Fruit fly (Drosophila melanogaster) whole organism, embryonic: Measurements from ENCODE around the gene Tob.
A peak's percentile ranks its signal among the peaks of the same experiment; 100 is the strongest.

Experiments
- CG11560 ChIP-seq: fragments of 200-800 bp; sonication (Bioruptor generic); IDR thresholded peaks from 3 replicates; pipeline ENCODE4 v1.3.6; 2022; ENCODE audit warnings: missing biosample characterization, missing genetic modification characterization
- CG12659 ChIP-seq: fragments of 200-800 bp; sonication (Bioruptor generic); optimal IDR thresholded peaks from 3 replicates; lab custom pipeline; 2017; ENCODE audit warnings: mild to moderate bottlenecking, missing biosample characterization, missing genetic modification reagents, missing genetic modification characterization
- CG13123 ChIP-seq: fragments of 200-800 bp; sonication (Bioruptor generic); optimal IDR thresholded peaks from 2 replicates; lab custom pipeline; 2016; ENCODE audit warnings: missing biosample characterization, missing genetic modification characterization
- CG14860 ChIP-seq: fragments of 200-800 bp; sonication (Bioruptor generic); IDR thresholded peaks from 3 replicates; pipeline ENCODE4 v1.3.6; 2022; ENCODE audit warnings: missing biosample characterization, missing genetic modification characterization; ENCODE audit not compliant: partially characterized antibody
- CG15696 ChIP-seq: fragments of 200-800 bp; sonication (Bioruptor generic); optimal IDR thresholded peaks from 2 replicates; lab custom pipeline; 2019; ENCODE audit warnings: missing biosample characterization, mild to moderate bottlenecking, missing genetic modification characterization, moderate library complexity
- CG16815 ChIP-seq: fragments of 200-800 bp; sonication (Bioruptor generic); optimal IDR thresholded peaks from 3 replicates; lab custom pipeline; 2017; ENCODE audit warnings: missing biosample characterization, mild to moderate bottlenecking, missing genetic modification characterization
- CG18011 ChIP-seq: fragments of 200-800 bp; sonication (Bioruptor generic); optimal IDR thresholded peaks from 2 replicates; lab custom pipeline; 2017; ENCODE audit warnings: missing biosample characterization, missing genetic modification characterization, mild to moderate bottlenecking, moderate library complexity, missing genotype
- CG2129 ChIP-seq: fragments of 200-800 bp; sonication (Bioruptor generic); IDR thresholded peaks from 2 replicates; pipeline ENCODE4 v1.3.6; 2022; ENCODE audit warnings: missing biosample characterization, missing genetic modification characterization; ENCODE audit not compliant: partially characterized antibody
- CG2712 ChIP-seq: fragments of 200-800 bp; optimal IDR thresholded peaks from 3 replicates; lab custom pipeline; 2019; ENCODE audit warnings: missing biosample characterization, mild to moderate bottlenecking, missing genetic modification characterization, moderate library complexity
- CG34422 ChIP-seq: fragments of 200-800 bp; sonication (Bioruptor generic); IDR thresholded peaks from 3 replicates; pipeline ENCODE4 v1.3.6; 2022; ENCODE audit warnings: missing biosample characterization, missing genetic modification characterization
- CG42726 ChIP-seq: fragments of 200-800 bp; sonication (Bioruptor generic); IDR thresholded peaks from 2 replicates; pipeline ENCODE4 v1.3.6; 2022; ENCODE audit warnings: missing biosample characterization, missing genetic modification characterization; ENCODE audit not compliant: partially characterized antibody
- CG43689 ChIP-seq: fragments of 200-800 bp; sonication (Bioruptor generic); IDR thresholded peaks from 2 replicates; pipeline ENCODE4 v1.3.6; 2022; ENCODE audit warnings: missing biosample characterization, missing genetic modification characterization
- CG4854 ChIP-seq: fragments of 200-800 bp; sonication (Bioruptor generic); optimal IDR thresholded peaks from 2 replicates; lab custom pipeline; 2016; ENCODE audit warnings: missing biosample characterization, missing genetic modification characterization, inconsistent platforms
- CG7271 ChIP-seq: fragments of 200-800 bp; sonication (Bioruptor generic); optimal IDR thresholded peaks from 2 replicates; lab custom pipeline; 2018; ENCODE audit warnings: missing biosample characterization, mild to moderate bottlenecking, missing genetic modification characterization, moderate library complexity
- CG7372 ChIP-seq: fragments of 200-800 bp; sonication (Bioruptor generic); IDR thresholded peaks from 2 replicates; pipeline ENCODE4 v1.3.6; 2022; ENCODE audit warnings: missing biosample characterization, missing genetic modification characterization
- CG7963 ChIP-seq: fragments of 200-800 bp; sonication (Bioruptor generic); IDR thresholded peaks from 3 replicates; pipeline ENCODE4 v1.3.6; 2022; ENCODE audit warnings: missing biosample characterization, missing genetic modification characterization; ENCODE audit not compliant: partially characterized antibody
- CG8290 ChIP-seq, 3 experiments: fragments of 200-800 bp; sonication (Bioruptor generic); optimal IDR thresholded peaks; 2 replicates each; lab custom pipeline; 2016 to 2019; ENCODE audit warnings: missing biosample characterization in 3 of 3, missing genetic modification characterization in 3 of 3, mild to moderate bottlenecking in 2 of 3, moderate library complexity in 1 of 3
- CHES-1-like ChIP-seq: fragments of 200-800 bp; sonication (Bioruptor generic); optimal IDR thresholded peaks from 2 replicates; lab custom pipeline; 2016; ENCODE audit warnings: missing biosample characterization, missing genetic modification characterization
- ERR ChIP-seq: fragments of 200-800 bp; sonication (Bioruptor generic); optimal IDR thresholded peaks from 2 replicates; lab custom pipeline; 2016; ENCODE audit warnings: missing biosample characterization, missing genetic modification characterization
- HLH4C ChIP-seq: fragments of 200-800 bp; sonication (Bioruptor generic); IDR thresholded peaks from 3 replicates; pipeline ENCODE4 v1.3.6; 2022; ENCODE audit warnings: missing biosample characterization, missing genetic modification characterization; ENCODE audit not compliant: partially characterized antibody
- Hr3 ChIP-seq: fragments of 200-800 bp; sonication (Bioruptor generic); optimal IDR thresholded peaks from 3 replicates; lab custom pipeline; 2016; ENCODE audit warnings: missing biosample characterization, missing genetic modification characterization
- MBD-R2 ChIP-seq: fragments of 200-800 bp; sonication (Bioruptor generic); IDR thresholded peaks from 2 replicates; pipeline ENCODE4 v1.3.6; 2022; ENCODE audit warnings: missing biosample characterization, missing genetic modification characterization
- Mrtf ChIP-seq: fragments of 200-800 bp; sonication (Bioruptor generic); IDR thresholded peaks from 3 replicates; pipeline ENCODE4 v1.3.6; 2022; ENCODE audit warnings: missing biosample characterization, missing genetic modification characterization
- Neu2 ChIP-seq: fragments of 200-800 bp; sonication (Bioruptor generic); optimal IDR thresholded peaks from 3 replicates; lab custom pipeline; 2016; ENCODE audit warnings: missing biosample characterization, missing genetic modification characterization, borderline replicate concordance
- Optix ChIP-seq: fragments of 200-800 bp; sonication (Bioruptor generic); IDR thresholded peaks from 3 replicates; pipeline ENCODE4 v1.3.6; 2022; ENCODE audit warnings: missing biosample characterization, missing genetic modification characterization
- Sin3A ChIP-seq: fragments of >200 bp; optimal IDR thresholded peaks from 2 replicates; lab custom pipeline; 2018
- Sox102F ChIP-seq: fragments of 200-800 bp; sonication (Bioruptor generic); optimal IDR thresholded peaks from 2 replicates; lab custom pipeline; 2018; ENCODE audit warnings: missing biosample characterization, mild to moderate bottlenecking, missing genetic modification characterization, moderate library complexity
- ash1 ChIP-seq: fragments of 200-800 bp; sonication (Bioruptor generic); optimal IDR thresholded peaks from 2 replicates; lab custom pipeline; 2018; ENCODE audit warnings: missing biosample characterization, mild to moderate bottlenecking, missing genetic modification characterization
- ato ChIP-seq: fragments of 200-800 bp; sonication (Bioruptor generic); IDR thresholded peaks from 2 replicates; pipeline ENCODE4 v1.3.6; 2022; ENCODE audit warnings: missing biosample characterization, missing genetic modification characterization; ENCODE audit not compliant: partially characterized antibody
- bbx ChIP-seq: fragments of 200-800 bp; sonication (Bioruptor generic); IDR thresholded peaks from 2 replicates; pipeline ENCODE4 v1.3.6; 2022; ENCODE audit warnings: missing biosample characterization, missing genetic modification characterization; ENCODE audit not compliant: partially characterized antibody
- cg ChIP-seq: fragments of 200-800 bp; sonication (Bioruptor generic); optimal IDR thresholded peaks from 3 replicates; lab custom pipeline; 2019; ENCODE audit warnings: missing biosample characterization, mild to moderate bottlenecking, missing genetic modification characterization, moderate library complexity
- chif ChIP-seq, 2 experiments: fragments of 200-800 bp; sonication (Bioruptor generic); optimal IDR thresholded peaks; 3 replicates each; lab custom pipeline; 2016; ENCODE audit warnings: missing biosample characterization in 2 of 2, missing genetic modification characterization in 2 of 2
- gro ChIP-seq: fragments of 200-800 bp; sonication (Bioruptor generic); optimal IDR thresholded peaks from 2 replicates; lab custom pipeline; 2016; ENCODE audit warnings: missing biosample characterization, missing genetic modification characterization
- inv ChIP-seq: fragments of 200-800 bp; sonication (Bioruptor generic); IDR thresholded peaks from 2 replicates; pipeline ENCODE4 v1.3.6; 2022; ENCODE audit warnings: missing biosample characterization, missing genetic modification characterization; ENCODE audit not compliant: partially characterized antibody
- ken ChIP-seq: fragments of 200-800 bp; sonication (Bioruptor generic); IDR thresholded peaks from 3 replicates; pipeline ENCODE4 v1.3.6; 2022; ENCODE audit warnings: missing biosample characterization, missing genetic modification characterization
- lbe ChIP-seq: fragments of 200-800 bp; sonication (Bioruptor generic); optimal IDR thresholded peaks from 2 replicates; lab custom pipeline; 2016; ENCODE audit warnings: missing biosample characterization, mild to moderate bottlenecking, missing genetic modification characterization
- lola ChIP-seq, 3 experiments: fragments of >200 bp in 2 of 3; fragments of 200-800 bp in 1 of 3; sonication (Bioruptor generic) in 1 of 3; optimal IDR thresholded peaks; 2 replicates each; lab custom pipeline; 2017 to 2019; ENCODE audit warnings: missing biosample characterization in 3 of 3, missing genetic modification characterization in 3 of 3, mild to moderate bottlenecking in 1 of 3, moderate library complexity in 1 of 3
- mam ChIP-seq: fragments of 200-800 bp; sonication (Bioruptor generic); optimal IDR thresholded peaks from 3 replicates; lab custom pipeline; 2016; ENCODE audit warnings: missing biosample characterization, missing genetic modification characterization
- oc ChIP-seq: fragments of 200-800 bp; sonication (Bioruptor generic); optimal IDR thresholded peaks from 2 replicates; lab custom pipeline; 2018; ENCODE audit warnings: missing biosample characterization, mild to moderate bottlenecking, missing genetic modification characterization, moderate library complexity
- otp ChIP-seq: fragments of 200-800 bp; sonication (Bioruptor generic); IDR thresholded peaks from 3 replicates; pipeline ENCODE4, ENCODE4 v1.3.6; 2022; ENCODE audit warnings: missing biosample characterization, missing genetic modification characterization
- peb ChIP-seq: fragments of 200-800 bp; sonication (Bioruptor generic); IDR thresholded peaks from 2 replicates; pipeline ENCODE4 v1.3.6; 2022; ENCODE audit warnings: missing biosample characterization, missing genetic modification characterization
- phol ChIP-seq: fragments of 200-800 bp; sonication (Bioruptor generic); optimal IDR thresholded peaks from 3 replicates; lab custom pipeline; 2018; ENCODE audit warnings: missing biosample characterization, mild to moderate bottlenecking, missing genetic modification characterization, moderate library complexity
- salm ChIP-seq: fragments of 200-800 bp; sonication (Bioruptor generic); optimal IDR thresholded peaks from 2 replicates; lab custom pipeline; 2018; ENCODE audit warnings: missing biosample characterization, mild to moderate bottlenecking, missing genetic modification characterization
- sens ChIP-seq: fragments of 200-800 bp; sonication (Bioruptor generic); peaks from one replicate; lab custom pipeline; 2016; ENCODE audit warnings: missing biosample characterization, missing genetic modification characterization
- sens-2 ChIP-seq: fragments of 200-800 bp; sonication (Bioruptor generic); IDR thresholded peaks from 2 replicates; pipeline ENCODE4 v1.3.6; 2022; ENCODE audit warnings: missing biosample characterization, missing genetic modification characterization
- shn ChIP-seq: fragments of 200-800 bp; sonication (Bioruptor generic); optimal IDR thresholded peaks from 3 replicates; lab custom pipeline; 2016; ENCODE audit warnings: missing biosample characterization, missing genetic modification characterization
- slbo ChIP-seq: fragments of 200-800 bp; sonication (Bioruptor generic); IDR thresholded peaks from 2 replicates; pipeline ENCODE4 v1.3.6; 2022; ENCODE audit warnings: missing biosample characterization, missing genetic modification characterization
- tup ChIP-seq: fragments of 200-800 bp; sonication (Bioruptor generic); optimal IDR thresholded peaks from 2 replicates; lab custom pipeline; 2016; ENCODE audit warnings: missing biosample characterization, mild to moderate bottlenecking, missing genetic modification characterization, moderate library complexity
- yki ChIP-seq: fragments of >200 bp; optimal IDR thresholded peaks from 3 replicates; lab custom pipeline; 2018
- zen ChIP-seq: fragments of 200-800 bp; sonication (Bioruptor generic); optimal IDR thresholded peaks from 3 replicates; lab custom pipeline; 2018; ENCODE audit warnings: missing biosample characterization, mild to moderate bottlenecking, missing genetic modification characterization, moderate library complexity
- zfh2 ChIP-seq: fragments of 200-800 bp; sonication (Bioruptor generic); optimal IDR thresholded peaks from 2 replicates; lab custom pipeline; 2016; ENCODE audit warnings: missing biosample characterization, missing genetic modification characterization

Tob gene

DNA sequence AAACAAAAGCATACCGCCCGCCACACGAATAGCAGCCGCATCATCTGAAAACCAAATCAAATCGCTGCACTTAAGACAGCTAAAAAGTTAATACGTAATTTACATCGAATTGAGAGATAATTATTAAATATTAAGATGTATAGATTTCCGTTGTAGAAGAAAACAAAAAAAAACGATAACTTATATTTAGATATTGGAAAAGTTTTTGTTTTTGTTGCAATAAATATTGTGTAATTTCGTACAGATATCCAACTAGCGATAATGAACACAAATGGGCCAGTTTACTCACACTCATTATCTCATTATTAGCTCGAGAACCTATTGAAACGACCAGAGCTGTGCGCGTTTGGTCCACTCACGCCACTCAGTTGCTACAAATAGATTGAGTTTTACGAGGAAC is 49.3 kb upstream of the Tob start (continued):
- TF ChIP-seq CG2129 (GFP tag; lab: Robert Waterston, UW) (no peak), oc (tag; lab: Kevin White, UChicago) (peak; percentile 10), Optix (GFP tag; lab: Robert Waterston, UW) (no peak), CG43689 (GFP tag; lab: Robert Waterston, UW) (no peak), phol (peak; percentile 84), sens (GFP tag; lab: Kevin White, UChicago) (peak; percentile 80), CG7372 (GFP tag; lab: Robert Waterston, UW) (0 out of 2 replicates have a peak, but pooled peaks have one; percentile 18), gro (no peak), salm (tag; lab: Kevin White, UChicago) (peak; percentile 52), CG7271 (tag; lab: Kevin White, UChicago) (no peak), CG2712 (tag; lab: Kevin White, UChicago) (peak; percentile 82), yki (lab: Kevin White, UChicago) (no peak), MBD-R2 (GFP tag; lab: Robert Waterston, UW) (no peak), CG42726 (GFP tag; lab: Robert Waterston, UW) (no peak), CG34422 (GFP tag; lab: Robert Waterston, UW) (no peak), zfh2 (GFP tag; lab: Kevin White, UChicago) (no peak), CG16815 (GFP tag; lab: Kevin White, UChicago) (peak; percentile 54), CG12659 (GFP tag; lab: Kevin White, UChicago) (peak; percentile 64), ERR (GFP tag; lab: Kevin White, UChicago) (no peak), shn (GFP tag; lab: Kevin White, UChicago) (no peak), CG11560 (tag; lab: Robert Waterston, UW) (no peak), HLH4C (GFP tag; lab: Robert Waterston, UW) (no peak), tup (GFP tag; lab: Kevin White, UChicago) (no peak), Hr3 (GFP tag; lab: Kevin White, UChicago) (peak; percentile 66), Sox102F (GFP tag; lab: Kevin White, UChicago) (peak; percentile 73), cg (GFP tag; lab: Kevin White, UChicago) (no peak), ken (GFP tag; lab: Robert Waterston, UW) (no peak), CG18011 (GFP tag; lab: Kevin White, UChicago) (no peak), inv (GFP tag; lab: Robert Waterston, UW) (no peak), ash1 (GFP tag; lab: Kevin White, UChicago) (no peak), zen (tag; lab: Kevin White, UChicago) (peak; percentile 48), chif (GFP tag; optimal IDR thresholded peaks at IDR 0.05; lab: Kevin White, UChicago) (peak; percentile 20 to 53), mam (GFP tag; lab: Kevin White, UChicago) (no peak), CG4854 (no peak), sens-2 (GFP tag; lab: Robert Waterston, UW) (no peak), CG8290 (GFP tag; optimal IDR thresholded peaks at IDR 0.05; lab: Kevin White, UChicago) (peak; percentile 22), CG8290 (tag; optimal IDR thresholded peaks at IDR 0.05; lab: Kevin White, UChicago) (no peak), Sin3A (lab: Kevin White, UChicago) (no peak), CG14860 (GFP tag; lab: Robert Waterston, UW) (no peak), Neu2 (GFP tag; lab: Kevin White, UChicago) (no peak), otp (GFP tag; lab: Robert Waterston, UW) (no peak), slbo (peak; percentile 28; the same call in 1 of the 2 replicates), CHES-1-like (GFP tag; lab: Kevin White, UChicago) (no peak), CG13123 (GFP tag; lab: Kevin White, UChicago) (no peak), bbx (GFP tag; lab: Robert Waterston, UW) (no peak), peb (GFP tag; lab: Robert Waterston, UW) (no peak), Mrtf (GFP tag; lab: Robert Waterston, UW) (no peak), ato (GFP tag; lab: Robert Waterston, UW) (no peak), lola (GFP tag; optimal IDR thresholded peaks at IDR 0.05; lab: Kevin White, UChicago) (peak in 1 of 3 experiments; percentile 83), lbe (no peak), CG15696 (tag; lab: Kevin White, UChicago) (peak; percentile 51), CG7963 (GFP tag; lab: Robert Waterston, UW) (no peak)
